Worm (Caenorhabditis elegans) whole organism, L1 larva: ENCODE measurements around the gene sel-9.

Source experiments
- aly-2 ChIP-seq: fragments of 150-350 bp; optimal IDR thresholded peaks from 2 replicates; lab custom pipeline; 2014; ENCODE audit warnings: missing biosample characterization, missing genetic modification characterization
- ama-1 ChIP-seq: fragments of 150-350 bp; optimal IDR thresholded peaks from 2 replicates; lab custom pipeline; 2014
- ces-1 ChIP-seq: fragments of 150-350 bp; optimal IDR thresholded peaks from 2 replicates; lab custom pipeline; 2014; ENCODE audit warnings: missing biosample characterization, missing genetic modification reagents, missing genetic modification characterization
- hlh-4 ChIP-seq: sonication (generic microtip); optimal IDR thresholded peaks from 2 replicates; lab custom pipeline; 2016; ENCODE audit warnings: mild to moderate bottlenecking, missing genetic modification characterization, missing compliant biosample characterization
- jun-1 ChIP-seq: fragments of 150-350 bp; optimal IDR thresholded peaks from 2 replicates; lab custom pipeline; 2014; ENCODE audit warnings: missing biosample characterization, missing genetic modification reagents, missing genetic modification characterization
- lin-35 ChIP-seq, 2 experiments: fragments of 150-350 bp; optimal IDR thresholded peaks; 2 replicates each; lab custom pipeline; 2014; ENCODE audit warnings: missing biosample characterization in 2 of 2, missing genetic modification characterization in 2 of 2, missing genetic modification reagents in 2 of 2
- nhr-11 ChIP-seq: fragments of 150-350 bp; optimal IDR thresholded peaks from 2 replicates; lab custom pipeline; 2014; ENCODE audit warnings: missing biosample characterization, missing genetic modification characterization
- nhr-76 ChIP-seq: sonication (generic microtip); optimal IDR thresholded peaks from 2 replicates; lab custom pipeline; 2017; ENCODE audit warnings: missing biosample characterization, missing genetic modification characterization
- nhr-77 ChIP-seq: fragments of 150-350 bp; optimal IDR thresholded peaks from 2 replicates; lab custom pipeline; 2014; ENCODE audit warnings: missing biosample characterization, missing genetic modification characterization
- skn-1 ChIP-seq: fragments of 150-350 bp; optimal IDR thresholded peaks from 2 replicates; lab custom pipeline; 2014; ENCODE audit warnings: missing biosample characterization, missing genetic modification characterization
- ztf-11 ChIP-seq, 2 experiments: sonication (generic microtip); optimal IDR thresholded peaks; 2 replicates each; lab custom pipeline; 2016 to 2017; ENCODE audit warnings: missing genetic modification characterization in 2 of 2, missing biosample characterization in 1 of 2, missing compliant biosample characterization in 1 of 2

ce11 chrV:8345436-8345835, 43.1 kb upstream of the sel-9 start, which contains the start of gene C08D8.1:
- no peak for TF ChIP-seq lin-35 (GFP tag; optimal IDR thresholded peaks at IDR 0.05; lab: Kevin White, UChicago)
- TF ChIP-seq aly-2: no peak
- TF ChIP-seq ama-1 (lab: Kevin White, UChicago): no peak
- no peak for TF ChIP-seq nhr-77
- TF ChIP-seq skn-1: no peak
- TF ChIP-seq ces-1 (GFP tag; lab: Kevin White, UChicago): no peak
- no peak for TF ChIP-seq jun-1
- no peak for TF ChIP-seq hlh-4 (tag; lab: Kevin White, UChicago)
- TF ChIP-seq nhr-76 (tag; lab: Kevin White, UChicago): no peak
- no peak for TF ChIP-seq nhr-11 (tag; lab: Kevin White, UChicago)
- TF ChIP-seq ztf-11 (tag; optimal IDR thresholded peaks at IDR 0.05; lab: Kevin White, UChicago): no peak
